Fruit fly (Drosophila melanogaster) whole organism, larva: Measurements from ENCODE around the gene CG4161.

Experiments used
- noc ChIP-seq: fragments of 200-800 bp; sonication (Bioruptor generic); optimal IDR thresholded peaks from 3 replicates; lab custom pipeline; 2019; ENCODE audit warnings: missing biosample characterization, mild to moderate bottlenecking, missing genetic modification characterization, moderate library complexity

The CG4161 gene

DNA sequence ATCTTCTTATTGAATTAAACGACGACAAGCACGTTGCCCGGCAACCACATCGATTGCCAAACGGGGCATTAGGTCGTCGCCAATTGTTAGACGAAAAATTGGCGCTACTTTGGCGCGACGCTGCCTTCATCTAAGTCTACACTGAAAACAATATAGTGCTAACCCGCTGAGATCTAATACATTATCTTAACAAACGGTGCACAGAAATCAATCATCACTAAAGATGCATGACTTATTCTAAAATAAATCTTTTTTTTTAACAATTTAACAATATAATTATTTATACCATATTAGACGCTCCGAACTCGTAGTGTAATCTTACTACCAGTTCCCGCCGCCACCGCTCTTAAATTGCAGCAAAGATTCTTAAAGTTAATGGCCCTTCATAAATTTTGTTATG is 21.3 kb upstream of the CG4161 start:
- no peak for TF ChIP-seq noc (tag; lab: Kevin White, UChicago)

DNA sequence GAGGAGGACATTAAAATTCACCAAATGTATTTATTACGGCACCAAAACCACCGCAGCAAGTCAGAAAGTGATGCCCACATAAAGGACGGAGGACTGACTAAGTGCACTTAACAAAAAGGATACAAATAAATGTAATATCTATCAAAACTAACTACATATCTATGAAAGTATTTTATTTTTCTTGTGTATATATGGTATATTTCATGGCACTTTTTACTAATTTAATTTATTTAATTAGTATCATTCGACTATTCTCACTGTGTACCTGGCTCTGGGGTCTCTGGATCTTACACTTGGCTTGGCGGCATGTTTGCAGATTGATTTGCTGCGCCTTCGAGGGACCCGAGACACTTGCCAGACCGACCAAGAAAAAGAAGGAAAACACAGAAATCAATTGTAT is 19.0 kb upstream of the CG4161 start:
- TF ChIP-seq noc (tag; lab: Kevin White, UChicago) = no peak

DNA sequence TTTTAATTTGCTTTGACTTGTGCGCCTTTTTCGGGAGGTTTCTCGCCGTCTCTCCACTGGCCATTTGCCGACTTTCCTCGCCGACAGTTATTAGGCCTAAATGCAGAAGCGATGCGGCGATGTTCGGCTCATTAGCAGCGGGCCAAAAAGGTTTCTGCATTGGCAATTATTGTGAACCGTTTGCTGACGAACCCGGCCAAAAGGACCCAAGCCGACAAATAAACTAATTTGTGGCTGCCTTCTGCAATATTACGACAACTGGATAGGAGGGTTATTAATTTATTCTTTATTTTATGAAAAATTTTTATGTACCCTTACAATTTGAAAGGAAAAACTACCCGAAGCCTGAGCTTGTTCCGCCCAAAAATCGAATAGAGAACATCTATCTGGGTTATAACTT is 14.8 kb upstream of the CG4161 start, which contains the start of gene CG44869:
TSS of gene CG44869 (minus strand) at position 101 of the 400 bp plus-strand sequence.
- no peak for TF ChIP-seq noc (tag; lab: Kevin White, UChicago)

DNA sequence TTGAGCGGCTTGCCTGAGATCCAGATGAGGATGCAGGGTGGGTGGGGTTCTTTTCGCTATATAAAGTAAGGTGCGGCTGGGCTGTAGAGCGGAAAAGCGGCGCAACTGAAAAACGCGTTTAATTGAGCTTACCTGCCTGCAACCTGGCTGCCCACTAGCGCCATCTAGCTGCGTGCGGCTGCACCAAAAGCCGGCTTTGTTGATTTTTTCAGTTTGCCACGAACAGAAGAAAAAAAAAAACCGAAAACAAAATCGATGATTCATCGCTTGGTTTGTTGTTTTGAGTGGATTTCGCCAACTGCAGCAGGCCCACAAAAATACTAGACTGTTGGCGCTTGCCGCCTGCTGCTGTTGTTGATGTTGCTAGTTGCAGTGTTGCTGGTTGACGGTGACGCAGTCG is 10.6 kb upstream of the CG4161 start:
- no peak for TF ChIP-seq noc (tag; lab: Kevin White, UChicago)

DNA sequence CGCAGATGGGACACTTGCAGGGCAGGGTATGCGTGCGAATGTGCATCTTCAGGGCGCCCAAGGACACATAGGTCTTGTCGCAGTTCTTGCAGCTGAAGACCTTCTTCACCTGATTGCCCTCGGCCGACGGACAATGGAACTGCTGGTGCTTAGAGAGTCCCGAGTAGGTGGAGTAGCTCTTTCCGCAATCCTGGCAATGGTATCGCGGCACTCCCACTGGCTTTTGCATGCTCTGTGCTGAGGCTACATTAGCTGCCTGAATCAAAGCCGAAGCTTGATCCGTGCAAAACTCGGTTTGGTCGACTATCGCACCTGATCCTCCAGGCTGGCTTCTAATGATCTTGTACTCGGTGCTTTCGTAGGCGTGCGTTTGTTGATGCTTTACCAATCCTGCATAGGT is 9.0 kb upstream of the CG4161 start:
- TF ChIP-seq noc (tag; lab: Kevin White, UChicago) = no peak

DNA sequence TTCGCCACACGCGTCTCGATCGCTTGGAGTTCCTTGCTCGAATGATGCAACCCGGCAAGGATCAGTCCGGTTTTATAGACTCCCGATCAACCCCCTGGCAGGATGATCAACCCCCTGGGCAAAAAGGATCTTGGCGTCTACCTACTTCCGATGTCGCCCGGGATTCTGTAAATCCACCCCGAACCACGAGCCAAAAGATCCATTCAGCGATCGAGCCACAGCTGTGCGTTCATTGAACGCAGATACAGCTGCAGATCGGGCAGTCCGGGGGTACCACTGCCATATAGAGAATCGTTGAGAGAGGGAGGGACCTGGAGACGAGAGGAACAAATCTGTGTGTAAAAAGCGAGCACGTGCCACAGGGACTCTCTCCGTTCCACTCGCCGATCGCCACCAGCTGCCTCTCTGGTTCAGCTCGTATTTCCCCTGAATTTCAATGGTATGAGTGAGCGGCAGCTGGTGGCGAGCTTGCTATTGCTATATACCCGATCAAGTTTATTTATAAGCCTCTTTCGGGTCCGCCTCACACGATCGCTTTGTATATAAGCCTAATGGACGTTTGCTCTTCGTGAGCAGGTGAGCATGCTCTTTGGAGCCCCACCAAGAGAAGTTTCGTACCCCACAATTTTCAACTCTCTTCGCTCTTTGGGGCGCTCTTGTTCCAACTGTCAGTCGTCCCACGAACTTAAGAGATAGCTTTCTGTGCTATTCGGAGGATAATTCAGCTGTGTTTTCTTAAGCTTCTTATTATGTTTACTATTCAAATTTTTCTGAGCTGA is 7.4 kb upstream of the CG4161 start, which contains the start of gene wor:
TSS of gene wor (minus strand) at position 51 of the 779 bp plus-strand sequence.
- TF ChIP-seq noc (tag; lab: Kevin White, UChicago) = no peak

DNA sequence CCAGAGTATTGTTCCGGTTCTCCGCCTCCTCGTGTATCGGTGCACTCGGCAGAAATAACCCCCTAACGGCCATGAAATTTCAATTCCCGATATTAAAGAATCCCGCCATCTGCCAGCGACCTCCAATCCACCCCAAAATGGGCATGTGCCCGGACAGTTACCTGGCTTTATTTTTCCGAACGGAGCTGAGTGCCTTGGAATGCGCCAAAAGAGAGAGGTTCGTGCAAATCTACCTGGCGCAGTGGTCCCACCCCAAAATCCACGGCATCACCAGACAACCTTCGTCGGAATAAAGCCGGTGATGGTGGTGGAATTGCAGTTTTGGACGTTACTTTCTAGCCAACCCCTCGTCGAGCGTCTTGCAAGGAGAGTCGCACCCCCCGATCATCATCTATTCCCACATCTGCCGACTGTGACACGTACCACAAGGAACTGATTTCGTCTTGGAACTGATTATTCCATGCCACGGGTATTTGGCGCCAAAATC is 6.3 kb upstream of the CG4161 start:
- TF ChIP-seq noc (tag; lab: Kevin White, UChicago) = no peak

DNA sequence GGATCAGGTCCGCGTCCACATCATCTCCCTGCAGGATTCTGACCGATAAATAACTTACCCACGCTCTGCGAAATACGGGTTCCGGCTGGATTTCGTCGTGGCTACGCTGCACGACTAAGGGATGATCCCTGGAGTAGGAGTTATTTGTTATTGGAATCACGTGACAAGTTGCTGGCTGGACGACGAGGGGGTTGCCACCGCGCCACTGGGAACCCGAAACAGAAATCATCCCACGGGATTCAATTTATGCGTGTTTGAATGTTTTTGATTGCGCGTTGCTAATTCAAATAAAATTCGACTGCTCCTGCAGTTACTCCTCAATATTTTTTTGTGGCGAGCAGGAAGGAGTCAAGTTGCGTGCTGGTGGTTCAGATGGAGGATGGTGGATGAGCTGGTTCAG is 3.4 kb upstream of the CG4161 start:
- TF ChIP-seq noc (tag; lab: Kevin White, UChicago) = no peak

DNA sequence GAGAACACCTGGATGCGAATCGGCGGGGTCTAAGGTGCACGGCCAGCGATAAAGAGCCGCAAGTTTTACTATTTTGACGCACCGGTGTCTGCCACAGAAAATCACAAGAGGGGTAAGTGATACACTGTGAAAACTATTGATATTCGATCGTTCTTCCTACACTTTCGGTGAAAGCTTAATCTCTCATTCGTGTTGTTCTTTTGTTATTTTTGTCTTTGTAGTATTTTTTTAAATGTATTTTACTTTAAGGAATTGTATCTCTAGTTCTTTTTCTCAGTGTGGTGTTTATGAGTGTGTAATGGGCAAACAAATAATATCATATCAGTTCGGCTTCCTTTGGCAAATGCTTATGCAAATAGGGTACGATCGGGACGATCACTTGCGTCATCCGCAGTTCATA is 849 bp upstream of the CG4161 start:
- TF ChIP-seq noc (tag; lab: Kevin White, UChicago) = no peak

DNA sequence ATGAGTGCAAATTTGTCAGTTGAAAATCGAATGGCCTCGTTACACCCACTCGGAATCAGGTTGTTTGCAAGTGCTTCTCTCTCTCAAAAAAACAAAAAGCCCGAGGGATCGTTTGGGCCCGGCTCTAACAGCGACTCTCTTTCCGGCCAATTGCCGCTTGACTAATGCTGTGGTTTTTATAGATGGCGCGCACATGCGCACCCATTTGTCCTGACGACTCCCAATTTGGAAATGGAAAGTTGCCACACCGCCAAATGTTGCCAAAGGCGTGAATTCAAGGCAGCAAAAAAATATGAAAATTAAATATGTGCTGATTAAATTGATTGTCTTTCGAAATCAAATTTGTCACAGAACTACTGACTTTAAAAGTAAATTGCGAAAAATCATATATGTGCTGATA is 1.8 kb downstream of the CG4161 start:
- no peak for TF ChIP-seq noc (tag; lab: Kevin White, UChicago)

DNA sequence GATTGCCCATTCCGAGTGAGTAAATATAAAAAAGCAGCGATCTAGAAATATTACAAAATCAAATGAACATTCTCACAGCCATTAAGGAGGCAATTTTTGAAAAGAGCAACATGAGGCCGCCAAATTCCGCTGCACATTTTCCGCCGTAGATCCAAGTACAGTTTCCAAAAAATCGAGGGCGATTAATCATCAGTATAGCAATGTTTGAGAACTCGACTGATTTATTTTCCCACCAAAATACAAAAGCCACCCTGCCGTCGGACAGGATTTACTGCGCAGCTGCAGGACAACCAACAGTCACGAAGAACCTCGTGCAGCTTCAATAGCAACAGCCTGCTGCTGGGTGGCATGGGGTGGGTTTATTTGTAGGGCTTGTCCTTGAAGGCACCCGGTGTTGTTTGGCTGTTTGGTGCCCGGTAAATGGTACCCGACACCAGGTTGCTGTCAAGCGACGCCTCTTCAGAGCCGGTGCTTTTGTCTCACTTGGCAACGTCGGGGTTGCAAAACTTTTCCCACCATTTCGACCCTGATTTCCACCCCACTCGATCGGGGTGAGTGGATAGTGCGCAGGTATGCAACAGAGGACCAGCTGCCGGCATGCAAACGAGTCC is 2.7 kb downstream of the CG4161 start:
- no peak for TF ChIP-seq noc (tag; lab: Kevin White, UChicago)

DNA sequence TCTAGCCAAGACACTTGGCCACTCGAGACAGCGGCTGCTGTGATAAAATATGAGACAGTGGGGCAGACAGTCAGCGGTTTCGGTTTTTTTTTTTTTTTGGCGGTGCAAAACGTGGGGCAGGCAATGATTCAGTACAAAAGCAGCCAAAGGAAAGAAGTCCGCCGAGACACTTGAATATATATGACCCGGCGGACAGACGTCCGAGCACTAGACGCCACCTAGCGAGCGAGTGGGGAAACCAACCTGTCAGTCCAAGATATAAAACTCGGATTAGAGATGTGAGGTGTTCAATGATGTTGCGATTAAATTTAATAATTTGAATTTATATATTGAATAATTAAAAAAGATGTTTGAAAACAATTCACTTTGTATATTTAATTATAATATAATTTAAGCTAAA is 5.8 kb downstream of the CG4161 start:
- TF ChIP-seq noc (tag; lab: Kevin White, UChicago) = no peak

DNA sequence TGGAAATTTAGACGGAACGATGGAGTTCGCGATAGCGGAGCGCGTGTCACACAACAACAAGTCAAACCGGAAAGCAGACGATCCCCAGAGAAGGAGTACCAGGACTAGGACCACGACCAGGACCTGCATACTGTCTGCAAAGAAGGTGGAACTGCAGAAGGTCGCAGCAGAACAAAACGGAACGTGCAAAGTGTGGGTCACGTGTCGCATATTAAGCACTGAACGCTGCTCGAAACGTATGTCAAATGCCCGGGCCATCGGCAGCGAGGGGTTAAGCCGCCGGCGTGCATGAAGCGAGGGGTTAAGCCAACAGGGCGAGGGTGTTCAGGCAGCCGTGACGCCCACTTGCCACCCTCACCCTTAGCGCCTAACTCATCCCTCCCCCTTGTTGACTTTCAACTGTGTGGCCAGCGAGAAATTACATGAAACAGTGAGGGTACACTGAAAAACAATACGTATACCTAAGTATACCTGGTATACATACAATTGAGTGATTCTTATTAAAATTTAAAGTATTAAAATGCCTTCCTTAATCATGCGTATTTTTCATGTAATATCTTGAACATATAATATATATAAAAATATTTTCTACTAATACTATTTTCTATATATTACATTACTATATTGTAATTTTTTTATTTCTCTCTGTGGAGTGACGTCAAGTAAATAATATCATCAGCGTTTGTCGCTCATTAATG is 8.9 kb downstream of the CG4161 start:
- no peak for TF ChIP-seq noc (tag; lab: Kevin White, UChicago)

DNA sequence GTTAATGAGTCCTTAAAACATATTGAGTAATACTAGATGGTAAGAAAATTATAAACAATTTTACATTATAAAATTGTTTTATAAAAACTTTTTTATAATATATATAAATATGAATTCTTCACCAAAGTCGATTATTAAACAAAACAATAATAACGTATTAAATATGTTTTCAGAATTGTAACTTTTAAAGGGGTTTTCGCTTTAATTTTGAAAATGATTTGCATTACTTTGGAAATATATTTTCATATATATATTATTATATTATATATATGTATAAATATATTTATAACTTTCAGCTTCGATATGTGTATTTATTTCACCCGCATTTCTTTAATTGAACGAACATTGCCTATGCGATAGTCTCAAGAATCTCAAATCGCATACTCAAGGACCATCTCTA is 25.0 kb downstream of the CG4161 start:
- no peak for TF ChIP-seq noc (tag; lab: Kevin White, UChicago)

DNA sequence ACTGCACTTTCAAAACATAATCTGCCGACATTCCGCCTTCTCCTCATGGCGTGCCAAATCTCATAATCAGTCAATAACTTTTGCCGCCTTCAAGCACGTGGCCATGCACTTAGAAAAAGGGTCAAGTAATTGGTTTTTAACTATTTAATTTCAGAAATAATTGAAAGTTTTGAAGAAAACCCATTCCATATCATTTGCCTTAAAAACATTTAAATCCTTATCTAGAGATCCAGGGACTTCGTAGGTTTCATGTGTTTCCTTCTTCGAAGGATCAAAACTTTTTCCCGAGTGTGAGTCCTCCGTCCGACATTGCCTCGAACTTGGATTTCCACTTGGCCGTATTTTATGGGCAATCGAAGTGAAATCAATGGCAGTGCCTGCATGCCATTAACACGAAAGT is 25.8 kb downstream of the CG4161 start:
- TF ChIP-seq noc (tag; lab: Kevin White, UChicago) = no peak

DNA sequence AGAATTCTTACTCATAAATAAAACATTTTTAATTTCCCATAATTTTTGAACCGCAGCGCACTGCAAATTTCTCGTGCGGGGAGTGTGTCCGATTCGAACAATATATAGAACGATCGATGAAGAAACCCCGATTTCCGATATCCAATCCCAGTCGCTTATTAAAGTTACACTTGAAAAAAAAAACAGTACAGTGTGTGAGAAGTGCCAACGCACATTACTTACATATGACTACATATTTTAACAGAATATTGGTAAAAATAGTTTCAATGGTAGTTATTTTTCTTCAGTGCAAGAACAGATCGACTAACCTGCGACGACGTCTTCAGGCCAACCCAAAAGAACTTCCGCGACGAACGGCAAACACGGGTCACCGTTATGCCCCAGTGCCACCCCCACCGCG is 29.9 kb downstream of the CG4161 start:
- no peak for TF ChIP-seq noc (tag; lab: Kevin White, UChicago)
